Fruit fly (Drosophila melanogaster): ENCODE measurements around the gene CG11899.
A peak's percentile ranks its signal among the peaks of the same experiment; 100 is the strongest.

The CG11899 gene

DNA sequence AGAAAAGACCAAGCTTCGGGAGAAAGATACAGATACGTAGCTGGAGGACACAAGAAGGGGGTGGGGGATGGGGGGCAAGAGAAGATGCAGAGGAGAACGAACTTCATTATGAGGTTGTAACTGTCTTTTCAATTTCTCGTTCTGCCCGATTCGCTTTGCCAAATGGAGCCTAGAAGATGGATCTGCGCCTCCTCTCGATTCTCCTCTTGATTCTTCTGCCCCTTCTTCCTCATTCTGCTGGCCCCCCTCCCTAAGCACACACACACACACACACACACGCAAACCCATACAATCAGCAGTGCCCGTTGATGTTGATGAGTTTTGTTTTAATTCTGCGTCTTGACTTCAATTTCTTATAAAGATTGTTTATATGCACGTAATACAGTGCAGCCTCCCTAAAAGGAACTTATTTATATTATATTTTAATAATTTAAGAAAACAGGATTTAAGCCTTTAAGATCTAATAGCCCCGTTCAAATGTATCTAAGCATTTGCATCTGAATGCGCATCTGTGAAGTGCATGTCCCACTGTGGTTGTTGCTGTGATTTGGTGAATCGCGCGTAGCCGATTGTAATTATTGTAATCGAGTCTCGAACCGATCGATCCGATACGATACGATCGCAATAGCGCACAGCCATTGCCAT lies 6.9 kb downstream of the CG11899 start (continued):
- TF ChIP-seq CG34422 (GFP tag; IDR thresholded peaks at IDR 0.05) = peak; percentile 71
- peak; percentile 70 for TF ChIP-seq Fer3 (tag; optimal IDR thresholded peaks at IDR 0.05)
- no peak for TF ChIP-seq gro (GFP tag; optimal IDR thresholded peaks at IDR 0.05)
- TF ChIP-seq CG9932 (GFP tag; IDR thresholded peaks at IDR 0.05) = peak; percentile 66
- TF ChIP-seq da (GFP tag; optimal IDR thresholded peaks at IDR 0.05) = no peak
- TF ChIP-seq Sry-δ (GFP tag; optimal IDR thresholded peaks at IDR 0.05) = no peak
- peak; percentile 5 for TF ChIP-seq schlank (tag; optimal IDR thresholded peaks at IDR 0.05)
- TF ChIP-seq Taf1 (GFP tag; IDR thresholded peaks at IDR 0.05) = 0 out of 2 replicates have a peak, but pooled peaks have one; percentile 14
- TF ChIP-seq CG17912 (GFP tag; optimal IDR thresholded peaks at IDR 0.05) = peak; percentile 17
- peak; percentile 26; the same call in 1 of the 2 replicates for TF ChIP-seq CG10321 (GFP tag; IDR thresholded peaks at IDR 0.05)
- no peak for TF ChIP-seq dm (GFP tag; optimal IDR thresholded peaks at IDR 0.05)
- no peak for TF ChIP-seq Dll (GFP tag; IDR thresholded peaks at IDR 0.05; ENCODE audit: partially characterized antibody)
- no peak for TF ChIP-seq CG6765 (GFP tag; optimal IDR thresholded peaks at IDR 0.05)
- no peak for TF ChIP-seq tup (GFP tag; optimal IDR thresholded peaks at IDR 0.05)
- no peak for TF ChIP-seq CG17802 (tag; optimal IDR thresholded peaks at IDR 0.05)
- no peak for TF ChIP-seq tx (GFP tag; optimal IDR thresholded peaks at IDR 0.05)
- peak; percentile 83 for TF ChIP-seq CG14014 (GFP tag; IDR thresholded peaks at IDR 0.05)
- TF ChIP-seq CG3847 (GFP tag; IDR thresholded peaks at IDR 0.05) = peak; percentile 63
- TF ChIP-seq CG11398 (GFP tag; optimal IDR thresholded peaks at IDR 0.05) = no peak
- TF ChIP-seq CG6813 (GFP tag; optimal IDR thresholded peaks at IDR 0.05) = no peak
- TF ChIP-seq CG17612 (GFP tag; IDR thresholded peaks at IDR 0.05) = peak; percentile 28; the same call in 1 of the 2 replicates
- no peak for TF ChIP-seq CG7271 (tag; optimal IDR thresholded peaks at IDR 0.05)
- peak; percentile 65 for TF ChIP-seq Meics (GFP tag; optimal IDR thresholded peaks at IDR 0.05)
- TF ChIP-seq CG7987 (GFP tag; optimal IDR thresholded peaks at IDR 0.05) = peak; percentile 11
- TF ChIP-seq CG30431 (GFP tag; optimal IDR thresholded peaks at IDR 0.05) = peak; percentile 47
- TF ChIP-seq B-H2 (GFP tag; optimal IDR thresholded peaks at IDR 0.05) = peak; percentile 6
- no peak for TF ChIP-seq Dp (GFP tag; optimal IDR thresholded peaks at IDR 0.05)
- no peak for TF ChIP-seq knrl (GFP tag; IDR thresholded peaks at IDR 0.05; ENCODE audit: partially characterized antibody)
- TF ChIP-seq CG17829 (tag; optimal IDR thresholded peaks at IDR 0.05) = peak; percentile 57
- peak; percentile 2 for TF ChIP-seq scrt (GFP tag; optimal IDR thresholded peaks at IDR 0.05)
- TF ChIP-seq klu (GFP tag; IDR thresholded peaks at IDR 0.05) = 0 out of 2 replicates have a peak, but pooled peaks have one; percentile 50
- TF ChIP-seq Sin3A (optimal IDR thresholded peaks at IDR 0.05) = no peak
- no peak for TF ChIP-seq danr (GFP tag; IDR thresholded peaks at IDR 0.05)
- TF ChIP-seq CG4820 (GFP tag; optimal IDR thresholded peaks at IDR 0.05) = peak; percentile 20
- no peak for TF ChIP-seq zen2 (GFP tag; IDR thresholded peaks at IDR 0.05; ENCODE audit: partially characterized antibody)
- TF ChIP-seq CG17361 (GFP tag; IDR thresholded peaks at IDR 0.05) = peak; percentile 25; the same call in 1 of the 3 replicates
- TF ChIP-seq CG9876 (GFP tag; optimal IDR thresholded peaks at IDR 0.05) = no peak
- TF ChIP-seq Hmx (GFP tag; optimal IDR thresholded peaks at IDR 0.05) = no peak
- peak; percentile 54 for TF ChIP-seq cg (GFP tag; optimal IDR thresholded peaks at IDR 0.05)
- peak; percentile 79 for TF ChIP-seq gem (tag; optimal IDR thresholded peaks at IDR 0.05)
- 0 out of 2 replicates have a peak, but pooled peaks have one; percentile 34 for TF ChIP-seq gsb (GFP tag; IDR thresholded peaks at IDR 0.05)
- TF ChIP-seq CG1024 (GFP tag; IDR thresholded peaks at IDR 0.05) = peak; percentile 47; the same call in 1 of the 2 replicates
- peak; percentile 66 for TF ChIP-seq bcd (GFP tag; optimal IDR thresholded peaks at IDR 0.05)
- TF ChIP-seq CG11093 (GFP tag; IDR thresholded peaks at IDR 0.05) = peak; percentile 21; the same call in 1 of the 3 replicates
- TF ChIP-seq CG16813 (GFP tag; IDR thresholded peaks at IDR 0.05; ENCODE audit: partially characterized antibody) = no peak
- TF ChIP-seq Usf (GFP tag; optimal IDR thresholded peaks at IDR 0.05) = peak; percentile 26
- peak; percentile 42 for TF ChIP-seq CG2120 (GFP tag; optimal IDR thresholded peaks at IDR 0.05)
- TF ChIP-seq tap (tag; optimal IDR thresholded peaks at IDR 0.05) = peak; percentile 56
- TF ChIP-seq CG8089 (GFP tag; optimal IDR thresholded peaks at IDR 0.05) = no peak
- no peak for TF ChIP-seq tll (GFP tag; optimal IDR thresholded peaks at IDR 0.05)

Data from whole organism, embryonic.